Worm (Caenorhabditis elegans): ENCODE results near the gene spe-26.

spe-26 gene

ce11 chrIV:10380626-10381025 lies 11.1 kb downstream of the spe-26 start (continued):
- no peak for TF ChIP-seq blmp-1 (tag; optimal IDR thresholded peaks at IDR 0.05; ENCODE audit: insufficient read depth)
- no peak for TF ChIP-seq R02D3.7 (tag; optimal IDR thresholded peaks at IDR 0.05)
- peak; percentile 66 for TF ChIP-seq nhr-129 (tag; optimal IDR thresholded peaks at IDR 0.05)
- TF ChIP-seq nhr-12 (tag; optimal IDR thresholded peaks at IDR 0.05): no peak
- TF ChIP-seq nhr-11 (tag; optimal IDR thresholded peaks at IDR 0.05): no peak
- TF ChIP-seq ztf-11 (tag; optimal IDR thresholded peaks at IDR 0.05): no peak
- TF ChIP-seq skn-1 (tag; optimal IDR thresholded peaks at IDR 0.05): no peak
- TF ChIP-seq Y55F3AM.14 (GFP tag; optimal IDR thresholded peaks at IDR 0.05): no peak
- TF ChIP-seq ZK546.5 (tag; optimal IDR thresholded peaks at IDR 0.05): no peak
- no peak for TF ChIP-seq elt-1 (tag; optimal IDR thresholded peaks at IDR 0.05)

DNA sequence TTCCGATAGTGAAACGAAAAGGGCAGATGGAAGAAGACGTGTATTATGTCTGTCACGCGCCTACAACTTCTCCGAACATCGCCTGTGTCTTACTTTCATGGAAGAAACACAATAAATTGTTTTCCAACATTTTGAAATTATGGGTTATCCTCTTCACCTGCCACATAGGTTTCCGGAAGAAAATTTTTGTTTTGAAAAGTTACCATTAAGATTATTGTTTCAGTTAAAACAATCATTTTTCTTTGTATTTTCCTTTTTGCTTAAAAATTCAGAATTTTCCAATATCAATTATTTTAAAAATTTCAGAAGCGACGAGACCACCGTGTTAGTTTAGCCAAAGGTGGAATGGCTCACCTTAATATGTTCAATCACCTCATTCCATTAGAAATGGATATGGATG lies 17.1 kb downstream of the spe-26 start, which contains the start of gene mask-1:
Gene mask-1, plus strand, starts transcription at position 301 of the 400 bp plus-strand sequence.
- TF ChIP-seq ama-1 (optimal IDR thresholded peaks at IDR 0.05) (no peak), ztf-11 (tag; optimal IDR thresholded peaks at IDR 0.05) (no peak), gmeb-1 (tag; optimal IDR thresholded peaks at IDR 0.05) (no peak), nhr-11 (tag; optimal IDR thresholded peaks at IDR 0.05) (no peak), aly-2 (tag; optimal IDR thresholded peaks at IDR 0.05) (no peak), nhr-12 (tag; optimal IDR thresholded peaks at IDR 0.05) (no peak), nhr-10 (tag; optimal IDR thresholded peaks at IDR 0.05) (no peak), blmp-1 (tag; optimal IDR thresholded peaks at IDR 0.05; ENCODE audit: insufficient read depth) (no peak), dmd-4 (tag; optimal IDR thresholded peaks at IDR 0.05) (no peak), R02D3.7 (tag; optimal IDR thresholded peaks at IDR 0.05) (no peak)

ce11 chrIV:10373772-10374288 lies 17.9 kb downstream of the spe-26 start, which contains the start of gene mpz-5:
Gene mpz-5, minus strand, starts transcription at chrIV:10373822.
- TF ChIP-seq snpc-4 (tag; optimal IDR thresholded peaks at IDR 0.05) (no peak), aly-2 (tag; optimal IDR thresholded peaks at IDR 0.05) (no peak), nhr-77 (tag; optimal IDR thresholded peaks at IDR 0.05) (no peak), F13H6.1 (tag; optimal IDR thresholded peaks at IDR 0.05) (peak; percentile 52), peb-1 (tag; optimal IDR thresholded peaks at IDR 0.05) (no peak), sma-9 (GFP tag; optimal IDR thresholded peaks at IDR 0.05) (peak; percentile 38), sma-9 (tag; optimal IDR thresholded peaks at IDR 0.05) (no peak), nhr-129 (tag; optimal IDR thresholded peaks at IDR 0.05) (peak; percentile 48), nhr-6 (tag; optimal IDR thresholded peaks at IDR 0.05) (peak; percentile 43), unc-39 (tag; optimal IDR thresholded peaks at IDR 0.05) (no peak), nhr-10 (tag; optimal IDR thresholded peaks at IDR 0.05) (no peak), mbf-1 (tag; optimal IDR thresholded peaks at IDR 0.05) (no peak), ceh-82 (tag; optimal IDR thresholded peaks at IDR 0.05) (no peak), nhr-25 (tag; optimal IDR thresholded peaks at IDR 0.05) (peak; percentile 80), ztf-1 (GFP tag; conservative IDR thresholded peaks at IDR 0.05) (no peak), gmeb-1 (tag; optimal IDR thresholded peaks at IDR 0.05) (peak; percentile 83), skn-1 (tag; optimal IDR thresholded peaks at IDR 0.05) (no peak), Y55F3AM.14 (GFP tag; optimal IDR thresholded peaks at IDR 0.05) (no peak), mab-5 (tag; optimal IDR thresholded peaks at IDR 0.05) (peak; percentile 17), lin-11 (tag; optimal IDR thresholded peaks at IDR 0.05) (peak; percentile 47), ama-1 (optimal IDR thresholded peaks at IDR 0.05) (peak; percentile 9), lsy-2 (tag; optimal IDR thresholded peaks at IDR 0.05) (peak; percentile 72 to 87), unc-62 (GFP tag; optimal IDR thresholded peaks at IDR 0.05) (no peak), egl-27 (tag; optimal IDR thresholded peaks at IDR 0.05) (peak; percentile 46), sma-3 (GFP tag; optimal IDR thresholded peaks at IDR 0.05) (peak; percentile 68), fos-1 (tag; optimal IDR thresholded peaks at IDR 0.05) (peak; percentile 46), lin-39 (tag; optimal IDR thresholded peaks at IDR 0.05) (no peak), unc-55 (GFP tag; optimal IDR thresholded peaks at IDR 0.05) (peak; percentile 78), nhr-21 (tag; optimal IDR thresholded peaks at IDR 0.05) (peak; percentile 17), ztf-11 (tag; optimal IDR thresholded peaks at IDR 0.05) (no peak), alr-1 (tag; optimal IDR thresholded peaks at IDR 0.05) (no peak), ZK546.5 (tag; optimal IDR thresholded peaks at IDR 0.05) (no peak), lin-13 (GFP tag; optimal IDR thresholded peaks at IDR 0.05) (peak; percentile 71), C34F6.9 (tag; optimal IDR thresholded peaks at IDR 0.05) (peak; percentile 92), sem-4 (tag; optimal IDR thresholded peaks at IDR 0.05) (peak; percentile 9), blmp-1 (tag; optimal IDR thresholded peaks at IDR 0.05; ENCODE audit: insufficient read depth) (no peak), ceh-16 (tag; optimal IDR thresholded peaks at IDR 0.05) (no peak), dmd-4 (tag; optimal IDR thresholded peaks at IDR 0.05) (no peak), zag-1 (tag; optimal IDR thresholded peaks at IDR 0.05) (no peak), ztf-4 (tag; optimal IDR thresholded peaks at IDR 0.05) (no peak), crh-2 (tag; optimal IDR thresholded peaks at IDR 0.05) (peak; percentile 94)
